Fruit fly (Drosophila melanogaster) whole organism, embryonic: ENCODE results near the gene Dhpr.

Experiments
- CG10267 ChIP-seq: fragments of 200-800 bp; sonication (Bioruptor generic); optimal IDR thresholded peaks from 2 replicates; lab custom pipeline; 2018; ENCODE audit warnings: missing biosample characterization, mild to moderate bottlenecking, missing genetic modification characterization, moderate library complexity
- CG10366 ChIP-seq: fragments of 200-800 bp; sonication (Bioruptor generic); IDR thresholded peaks from 2 replicates; pipeline ENCODE4 v1.3.6; 2022; ENCODE audit warnings: missing biosample characterization, missing genetic modification characterization
- CG11247 ChIP-seq: fragments of 200-800 bp; sonication (Bioruptor generic); IDR thresholded peaks from 2 replicates; pipeline ENCODE4 v1.3.6; 2022; ENCODE audit warnings: missing biosample characterization, missing genetic modification characterization
- CG11504 ChIP-seq: fragments of 200-800 bp; sonication (Bioruptor generic); optimal IDR thresholded peaks from 3 replicates; lab custom pipeline; 2019; ENCODE audit warnings: missing biosample characterization, mild to moderate bottlenecking, missing genetic modification characterization, moderate library complexity
- CG12219 ChIP-seq: fragments of 200-800 bp; sonication (Bioruptor generic); optimal IDR thresholded peaks from 3 replicates; lab custom pipeline; 2018; ENCODE audit warnings: missing biosample characterization, mild to moderate bottlenecking, missing genetic modification characterization
- CG12769 ChIP-seq: fragments of 200-800 bp; sonication (Bioruptor generic); optimal IDR thresholded peaks from 2 replicates; lab custom pipeline; 2019; ENCODE audit warnings: missing biosample characterization, mild to moderate bottlenecking, missing genetic modification characterization, moderate library complexity
- CG13296 ChIP-seq: fragments of 200-800 bp; sonication (Bioruptor generic); optimal IDR thresholded peaks from 3 replicates; lab custom pipeline; 2018; ENCODE audit warnings: missing biosample characterization, mild to moderate bottlenecking, missing genetic modification characterization
- CG13424 ChIP-seq: fragments of 200-800 bp; sonication (Bioruptor generic); optimal IDR thresholded peaks from 2 replicates; lab custom pipeline; 2019; ENCODE audit warnings: missing biosample characterization, mild to moderate bottlenecking, missing genetic modification characterization, moderate library complexity
- CG17359 ChIP-seq: fragments of 200-800 bp; sonication (Bioruptor generic); optimal IDR thresholded peaks from 3 replicates; lab custom pipeline; 2018; ENCODE audit warnings: missing biosample characterization, mild to moderate bottlenecking, missing genetic modification characterization, moderate library complexity
- CG17612 ChIP-seq: fragments of 200-800 bp; sonication (Bioruptor generic); IDR thresholded peaks from 2 replicates; pipeline ENCODE4 v1.3.6; 2022; ENCODE audit warnings: missing biosample characterization, missing genetic modification characterization
- CG18619 ChIP-seq: fragments of 200-800 bp; sonication (Bioruptor generic); optimal IDR thresholded peaks from 3 replicates; lab custom pipeline; 2017; ENCODE audit warnings: missing biosample characterization, mild to moderate bottlenecking, missing genetic modification characterization
- CG2120 ChIP-seq: fragments of 200-800 bp; sonication (Bioruptor generic); optimal IDR thresholded peaks from 3 replicates; lab custom pipeline; 2016; ENCODE audit warnings: missing biosample characterization, missing genetic modification characterization
- CG2678 ChIP-seq: fragments of 200-800 bp; sonication (Bioruptor generic); optimal IDR thresholded peaks from 3 replicates; lab custom pipeline; 2019; ENCODE audit warnings: missing biosample characterization, mild to moderate bottlenecking, missing genetic modification characterization, moderate library complexity
- CG3847 ChIP-seq: fragments of 200-800 bp; sonication (Bioruptor generic); IDR thresholded peaks from 2 replicates; pipeline ENCODE4 v1.3.6; 2022; ENCODE audit warnings: missing biosample characterization, missing genetic modification characterization
- CG4360 ChIP-seq: fragments of 200-800 bp; sonication (Bioruptor generic); IDR thresholded peaks from 2 replicates; pipeline ENCODE4 v1.3.6; 2022; ENCODE audit warnings: missing biosample characterization, missing genetic modification characterization
- CG7357 ChIP-seq: fragments of 200-800 bp; sonication (Bioruptor generic); IDR thresholded peaks from 3 replicates; pipeline ENCODE4 v1.3.6; 2022; ENCODE audit warnings: missing biosample characterization, missing genetic modification characterization
- CG7786 ChIP-seq: fragments of 200-800 bp; sonication (Bioruptor generic); optimal IDR thresholded peaks from 2 replicates; lab custom pipeline; 2016; ENCODE audit warnings: missing biosample characterization, missing genetic modification characterization
- CG8924 ChIP-seq: fragments of 200-800 bp; optimal IDR thresholded peaks from 3 replicates; lab custom pipeline; 2019; ENCODE audit warnings: missing biosample characterization, mild to moderate bottlenecking, missing genetic modification characterization, moderate library complexity
- CG8944 ChIP-seq: fragments of 200-800 bp; sonication (Bioruptor generic); optimal IDR thresholded peaks from 3 replicates; lab custom pipeline; 2016; ENCODE audit warnings: missing biosample characterization, missing genetic modification characterization
- CG9215 ChIP-seq: fragments of 200-800 bp; sonication (Bioruptor generic); IDR thresholded peaks from 2 replicates; pipeline ENCODE4 v1.3.6; 2022; ENCODE audit warnings: missing biosample characterization, missing genetic modification characterization
- CG9437 ChIP-seq: fragments of 200-800 bp; sonication (Bioruptor generic); optimal IDR thresholded peaks from 2 replicates; lab custom pipeline; 2018; ENCODE audit warnings: missing biosample characterization, mild to moderate bottlenecking, missing genetic modification characterization
- Drgx ChIP-seq: fragments of 200-800 bp; sonication (Bioruptor generic); IDR thresholded peaks from 2 replicates; pipeline ENCODE4 v1.3.6; 2022; ENCODE audit warnings: missing biosample characterization, missing genetic modification characterization
- Eip74EF ChIP-seq, 2 experiments: fragments of 200-800 bp in 1 of 2; fragments of >200 bp in 1 of 2; sonication (Bioruptor generic) in 1 of 2; optimal IDR thresholded peaks; 2 replicates each; lab custom pipeline; 2017 to 2019; ENCODE audit warnings: missing biosample characterization in 2 of 2, missing genetic modification characterization in 2 of 2, mild to moderate bottlenecking in 1 of 2, moderate library complexity in 1 of 2
- HLH3B ChIP-seq: fragments of 200-800 bp; sonication (Bioruptor generic); IDR thresholded peaks from 2 replicates; pipeline ENCODE4 v1.3.6; 2022; ENCODE audit warnings: missing biosample characterization, missing genetic modification characterization
- HmgZ ChIP-seq: fragments of 200-800 bp; sonication (Bioruptor generic); optimal IDR thresholded peaks from 2 replicates; lab custom pipeline; 2018; ENCODE audit warnings: missing biosample characterization, mild to moderate bottlenecking, missing genetic modification characterization
- Hr3 ChIP-seq: fragments of 200-800 bp; sonication (Bioruptor generic); optimal IDR thresholded peaks from 3 replicates; lab custom pipeline; 2016; ENCODE audit warnings: missing biosample characterization, missing genetic modification characterization
- NC2α ChIP-seq: fragments of 200-800 bp; sonication (Bioruptor generic); optimal IDR thresholded peaks from 2 replicates; lab custom pipeline; 2016; ENCODE audit warnings: missing biosample characterization, missing genetic modification characterization
- NK7.1 ChIP-seq: fragments of 200-800 bp; sonication (Bioruptor generic); optimal IDR thresholded peaks from 3 replicates; lab custom pipeline; 2016; ENCODE audit warnings: missing biosample characterization, missing genetic modification characterization
- Rfx ChIP-seq: fragments of 200-800 bp; sonication (Bioruptor generic); IDR thresholded peaks from 2 replicates; pipeline ENCODE4 v1.3.6; 2022; ENCODE audit warnings: missing biosample characterization, missing genetic modification characterization
- Sox100B ChIP-seq: fragments of 200-800 bp; sonication (Bioruptor generic); optimal IDR thresholded peaks from 3 replicates; lab custom pipeline; 2018; ENCODE audit warnings: missing biosample characterization, mild to moderate bottlenecking, missing genetic modification characterization
- caup ChIP-seq: fragments of 200-800 bp; sonication (Bioruptor generic); optimal IDR thresholded peaks from 3 replicates; lab custom pipeline; 2017; ENCODE audit warnings: missing biosample characterization, mild to moderate bottlenecking, missing genetic modification characterization, moderate library complexity; ENCODE audit not compliant: severe bottlenecking
- da ChIP-seq: fragments of 200-800 bp; sonication (Bioruptor generic); optimal IDR thresholded peaks from 2 replicates; lab custom pipeline; 2016; ENCODE audit warnings: missing biosample characterization, missing genetic modification characterization
- dpn ChIP-seq, 2 experiments: fragments of 200-800 bp; sonication (Bioruptor generic); optimal IDR thresholded peaks; 3 replicates each; lab custom pipeline; 2016; ENCODE audit warnings: missing biosample characterization in 2 of 2, missing genetic modification characterization in 2 of 2
- exex ChIP-seq: fragments of 200-800 bp; sonication (Bioruptor generic); optimal IDR thresholded peaks from 4 replicates; lab custom pipeline; 2018; ENCODE audit warnings: missing biosample characterization, mild to moderate bottlenecking, missing genetic modification characterization, moderate library complexity
- fd3F ChIP-seq: fragments of 200-800 bp; sonication (Bioruptor generic); optimal IDR thresholded peaks from 2 replicates; lab custom pipeline; 2018; ENCODE audit warnings: missing biosample characterization, mild to moderate bottlenecking, missing genetic modification characterization, moderate library complexity
- fd96Cb ChIP-seq: fragments of 200-800 bp; sonication (Bioruptor generic); optimal IDR thresholded peaks from 2 replicates; lab custom pipeline; 2018; ENCODE audit warnings: missing biosample characterization, mild to moderate bottlenecking, missing genetic modification characterization, moderate library complexity
- gem ChIP-seq: fragments of 200-800 bp; sonication (Bioruptor generic); optimal IDR thresholded peaks from 2 replicates; lab custom pipeline; 2019; ENCODE audit warnings: missing biosample characterization, mild to moderate bottlenecking, missing genetic modification characterization, moderate library complexity
- grau ChIP-seq: fragments of 200-800 bp; optimal IDR thresholded peaks from 3 replicates; lab custom pipeline; 2019; ENCODE audit warnings: missing biosample characterization, mild to moderate bottlenecking, missing genetic modification characterization, moderate library complexity
- kay ChIP-seq: fragments of 200-800 bp; sonication (Bioruptor generic); optimal IDR thresholded peaks from 2 replicates; lab custom pipeline; 2016; ENCODE audit warnings: missing biosample characterization, missing genetic modification characterization
- ken ChIP-seq: fragments of 200-800 bp; sonication (Bioruptor generic); IDR thresholded peaks from 3 replicates; pipeline ENCODE4 v1.3.6; 2022; ENCODE audit warnings: missing biosample characterization, missing genetic modification characterization
- lilli ChIP-seq: fragments of 200-800 bp; sonication (Bioruptor generic); optimal IDR thresholded peaks from 3 replicates; lab custom pipeline; 2016; ENCODE audit warnings: missing biosample characterization, missing genetic modification characterization
- nau ChIP-seq: fragments of 200-800 bp; sonication (Bioruptor generic); optimal IDR thresholded peaks from 3 replicates; lab custom pipeline; 2017; ENCODE audit warnings: missing biosample characterization, mild to moderate bottlenecking, missing genetic modification characterization, missing genetic modification reagents
- phol ChIP-seq: fragments of 200-800 bp; sonication (Bioruptor generic); optimal IDR thresholded peaks from 3 replicates; lab custom pipeline; 2018; ENCODE audit warnings: missing biosample characterization, mild to moderate bottlenecking, missing genetic modification characterization, moderate library complexity
- prd ChIP-seq, 3 experiments: fragments of >200 bp in 2 of 3; fragments of 200-800 bp in 1 of 3; sonication (Bioruptor generic) in 1 of 3; optimal IDR thresholded peaks in 2 of 3; IDR thresholded peaks in 1 of 3; 2 replicates in 2 of 3; 3 replicates in 1 of 3; pipeline versions ENCODE4 v1.3.6 to Lab custom; 2017 to 2022; ENCODE audit warnings: missing biosample characterization in 1 of 3, missing genetic modification characterization in 1 of 3
- row ChIP-seq: fragments of 200-800 bp; sonication (Bioruptor generic); IDR thresholded peaks from 3 replicates; pipeline ENCODE4 v1.3.6; 2022; ENCODE audit warnings: missing biosample characterization, missing genetic modification characterization
- stc ChIP-seq: fragments of 200-800 bp; sonication (Bioruptor generic); IDR thresholded peaks from 2 replicates; pipeline ENCODE4 v1.3.6; 2022; ENCODE audit warnings: missing biosample characterization, missing genetic modification characterization
- z ChIP-seq: fragments of 200-800 bp; sonication (Bioruptor generic); IDR thresholded peaks from 3 replicates; pipeline ENCODE4 v1.3.6; 2022; ENCODE audit warnings: missing biosample characterization, missing genetic modification characterization
- zfh2 ChIP-seq: fragments of 200-800 bp; sonication (Bioruptor generic); optimal IDR thresholded peaks from 2 replicates; lab custom pipeline; 2016; ENCODE audit warnings: missing biosample characterization, missing genetic modification characterization

The Dhpr gene

dm6 chr3L:9126888-9127689 lies 7.3 kb upstream of the Dhpr start (continued):
- TF ChIP-seq HLH3B = 0 out of 2 replicates have a peak, but pooled peaks have one; percentile 42
- TF ChIP-seq CG12219 (GFP tag; lab: Kevin White, UChicago) = peak; percentile 37
- peak; percentile 27 for TF ChIP-seq HmgZ
- TF ChIP-seq Drgx (GFP tag; lab: Robert Waterston, UW) = peak; percentile 39; the same call in 1 of the 2 replicates
- peak; percentile 21 for TF ChIP-seq fd96Cb (tag; lab: Kevin White, UChicago)
- TF ChIP-seq NK7.1 (GFP tag; lab: Kevin White, UChicago) = peak; percentile 5
- 0 out of 2 replicates have a peak, but pooled peaks have one; percentile 18 for TF ChIP-seq CG11247 (GFP tag; lab: Robert Waterston, UW)
- peak in 1 of 2 experiments; percentile 45 for TF ChIP-seq Eip74EF (GFP tag; optimal IDR thresholded peaks at IDR 0.05; lab: Kevin White, UChicago)
- TF ChIP-seq nau = peak; percentile 47
- TF ChIP-seq Rfx (GFP tag; lab: Robert Waterston, UW) = peak; percentile 66
- TF ChIP-seq CG9437 (GFP tag; lab: Kevin White, UChicago) = peak; percentile 29
- TF ChIP-seq CG17359 = peak; percentile 46
- TF ChIP-seq stc (GFP tag; lab: Robert Waterston, UW) = 0 out of 2 replicates have a peak, but pooled peaks have one; percentile 44
- no peak for TF ChIP-seq ken (GFP tag; lab: Robert Waterston, UW)
- TF ChIP-seq da (GFP tag; lab: Kevin White, UChicago) = no peak
- no peak for TF ChIP-seq CG8944 (GFP tag; lab: Kevin White, UChicago)
- peak; percentile 28 for TF ChIP-seq CG7786
- TF ChIP-seq fd3F (GFP tag; lab: Kevin White, UChicago) = peak; percentile 48
- peak; percentile 58 for TF ChIP-seq row (GFP tag; lab: Robert Waterston, UW)
- peak; percentile 53 for TF ChIP-seq CG12769 (tag; lab: Kevin White, UChicago)
- TF ChIP-seq caup (GFP tag; lab: Kevin White, UChicago) = peak; percentile 69
- peak; percentile 46 for TF ChIP-seq CG18619
- peak; percentile 49 for TF ChIP-seq CG8924 (tag; lab: Kevin White, UChicago)
- TF ChIP-seq CG13424 (tag; lab: Kevin White, UChicago) = peak; percentile 68
- peak; percentile 17 for TF ChIP-seq CG10267 (tag; lab: Kevin White, UChicago)
- peak; percentile 69 for TF ChIP-seq grau (tag; lab: Kevin White, UChicago)
- no peak for TF ChIP-seq CG17612 (GFP tag; lab: Robert Waterston, UW)
- TF ChIP-seq CG10366 = no peak
- no peak for TF ChIP-seq prd (optimal IDR thresholded peaks at IDR 0.05; lab: Kevin White, UChicago)
- peak; percentile 34; the same call in 1 of the 3 replicates for TF ChIP-seq prd (GFP tag; IDR thresholded peaks at IDR 0.05; lab: Robert Waterston, UW)
- TF ChIP-seq Sox100B (GFP tag; lab: Kevin White, UChicago) = peak; percentile 45
- peak; percentile 42 for TF ChIP-seq exex
- peak; percentile 13 for TF ChIP-seq Hr3 (GFP tag; lab: Kevin White, UChicago)
- peak; percentile 30 for TF ChIP-seq zfh2 (GFP tag; lab: Kevin White, UChicago)
- TF ChIP-seq kay (GFP tag; lab: Kevin White, UChicago) = peak; percentile 44
- peak; percentile 68 for TF ChIP-seq gem (tag; lab: Kevin White, UChicago)
- peak; percentile 82 for TF ChIP-seq CG2120 (GFP tag; lab: Kevin White, UChicago)
- TF ChIP-seq CG7357 (GFP tag; lab: Robert Waterston, UW) = peak; percentile 53; the same call in 2 of the 3 replicates
- peak; percentile 22 to 68 for TF ChIP-seq dpn (GFP tag; optimal IDR thresholded peaks at IDR 0.05; lab: Kevin White, UChicago)
- peak; percentile 59 for TF ChIP-seq lilli (GFP tag; lab: Kevin White, UChicago)
- 0 out of 2 replicates have a peak, but pooled peaks have one; percentile 27 for TF ChIP-seq CG3847
- peak; percentile 19; the same call in 1 of the 2 replicates for TF ChIP-seq CG4360 (GFP tag; lab: Robert Waterston, UW)
- peak; percentile 36 for TF ChIP-seq phol (tag; lab: Kevin White, UChicago)
- peak; percentile 77 for TF ChIP-seq CG2678 (tag; lab: Kevin White, UChicago)
- TF ChIP-seq z (GFP tag; lab: Robert Waterston, UW) = no peak
- TF ChIP-seq CG13296 (GFP tag; lab: Kevin White, UChicago) = peak; percentile 70
- no peak for TF ChIP-seq NC2α
- peak; percentile 97 for TF ChIP-seq CG11504 (tag; lab: Kevin White, UChicago)
- TF ChIP-seq CG9215 (GFP tag; lab: Robert Waterston, UW) = peak; percentile 53
